Worm (Caenorhabditis elegans) whole organism, late embryonic: ENCODE results near the gene R03G8.1.

ENCODE experiments used
- ceh-30 ChIP-seq: fragments of 150-350 bp; optimal IDR thresholded peaks from 2 replicates; lab custom pipeline; 2014; ENCODE audit warnings: missing biosample characterization, missing genetic modification characterization
- ceh-9 ChIP-seq: sonication (generic microtip); optimal IDR thresholded peaks from 2 replicates; lab custom pipeline; 2016; ENCODE audit warnings: mild to moderate bottlenecking, missing genetic modification characterization, inconsistent platforms, missing compliant biosample characterization
- eyg-1 ChIP-seq: sonication (generic microtip); optimal IDR thresholded peaks from 2 replicates; lab custom pipeline; 2016; ENCODE audit warnings: missing genotype, missing genetic modification characterization, missing compliant biosample characterization
- fkh-10 ChIP-seq: fragments of 150-350 bp; optimal IDR thresholded peaks from 2 replicates; lab custom pipeline; 2014; ENCODE audit warnings: missing biosample characterization, missing genetic modification reagents, missing genetic modification characterization
- nfya-1 ChIP-seq: sonication (generic microtip); optimal IDR thresholded peaks from 2 replicates; lab custom pipeline; 2017; ENCODE audit warnings: missing genetic modification characterization, mild to moderate bottlenecking, missing compliant biosample characterization, antibody characterized with exemption, moderate library complexity
- nhr-11 ChIP-seq: fragments of 150-350 bp; optimal IDR thresholded peaks from 2 replicates; lab custom pipeline; 2014; ENCODE audit warnings: missing biosample characterization, missing genetic modification characterization
- pag-3 ChIP-seq: sonication (generic microtip); optimal IDR thresholded peaks from 2 replicates; lab custom pipeline; 2016; ENCODE audit warnings: missing compliant biosample characterization, missing genetic modification characterization, borderline replicate concordance
- unc-42 ChIP-seq: sonication (generic microtip); optimal IDR thresholded peaks from 2 replicates; lab custom pipeline; 2016; ENCODE audit warnings: missing genotype, missing genetic modification characterization, missing compliant biosample characterization

ce11 chrX:13116380-13116779 is 32.0 kb downstream of the R03G8.1 start:
- TF ChIP-seq ceh-9 (tag; lab: Kevin White, UChicago), result no peak
- TF ChIP-seq fkh-10 (GFP tag; lab: Kevin White, UChicago), result no peak
- no peak for TF ChIP-seq ceh-30 (tag; lab: Kevin White, UChicago)
- TF ChIP-seq eyg-1, result no peak
- TF ChIP-seq nfya-1 (tag; lab: Kevin White, UChicago), result no peak
- TF ChIP-seq nhr-11 (tag; lab: Kevin White, UChicago), result no peak
- TF ChIP-seq pag-3 (tag; lab: Kevin White, UChicago), result no peak
- TF ChIP-seq unc-42 (tag; lab: Kevin White, UChicago), result no peak
